Worm (Caenorhabditis elegans): ENCODE data around the gene K03A1.4.

K03A1.4 gene

ce11 chrX:7289565-7289964 is 9.0 kb downstream of the K03A1.4 start:
- TF ChIP-seq nhr-25 (tag; optimal IDR thresholded peaks at IDR 0.05; ENCODE audit: borderline replicate concordance, insufficient read depth) (no peak), daf-19 (GFP tag; conservative IDR thresholded peaks at IDR 0.05) (0 out of 2 replicates have a peak, but pooled peaks have one; percentile 8)

- no peak for TF ChIP-seq lim-7 (GFP tag; IDR thresholded peaks at IDR 0.05)
- no peak for TF ChIP-seq ZK337.2 (GFP tag; IDR thresholded peaks at IDR 0.05)
- TF ChIP-seq pqm-1 (tag; optimal IDR thresholded peaks at IDR 0.05), result no peak
- no peak for TF ChIP-seq T26A8.4 (GFP tag; IDR thresholded peaks at IDR 0.05)
- no peak for TF ChIP-seq tra-1 (GFP tag; IDR thresholded peaks at IDR 0.05)
- TF ChIP-seq unc-62 (GFP tag; optimal IDR thresholded peaks at IDR 0.05 in 1 of 2), result peak in 1 of 2 experiments; percentile 86
- no peak for TF ChIP-seq unc-62 (tag; optimal IDR thresholded peaks at IDR 0.05)
- TF ChIP-seq spr-1 (tag; optimal IDR thresholded peaks at IDR 0.05), result no peak
- TF ChIP-seq unc-39 (tag; optimal IDR thresholded peaks at IDR 0.05), result no peak
- no peak for TF ChIP-seq zip-2 (tag; optimal IDR thresholded peaks at IDR 0.05)
- peak; percentile 10 for TF ChIP-seq ceh-28 (tag; optimal IDR thresholded peaks at IDR 0.05)
- no peak for TF ChIP-seq lin-39 (tag; optimal IDR thresholded peaks at IDR 0.05)
- no peak for TF ChIP-seq nhr-6 (tag; optimal IDR thresholded peaks at IDR 0.05)
- peak; percentile 55; the same call in 1 of the 2 replicates for TF ChIP-seq hmg-1.1 (GFP tag; IDR thresholded peaks at IDR 0.05)
- no peak for TF ChIP-seq daf-19 (GFP tag; conservative IDR thresholded peaks at IDR 0.05)
- TF ChIP-seq ceh-62 (tag; optimal IDR thresholded peaks at IDR 0.05), result no peak
- TF ChIP-seq nhr-42 (GFP tag; IDR thresholded peaks at IDR 0.05), result no peak
- TF ChIP-seq nhr-48 (tag; optimal IDR thresholded peaks at IDR 0.05), result no peak
- no peak for TF ChIP-seq mdt-29 (GFP tag; IDR thresholded peaks at IDR 0.05)
- TF ChIP-seq rbr-2 (tag; optimal IDR thresholded peaks at IDR 0.05), result peak; percentile 74
- TF ChIP-seq madf-9 (GFP tag; conservative IDR thresholded peaks at IDR 0.05), result no peak
- TF ChIP-seq ztf-7 (tag; optimal IDR thresholded peaks at IDR 0.05), result no peak
- TF ChIP-seq lsy-2 (tag; optimal IDR thresholded peaks at IDR 0.05), result peak; percentile 20 to 45
- TF ChIP-seq dmd-9 (GFP tag; IDR thresholded peaks at IDR 0.05), result no peak
- peak; percentile 64 for TF ChIP-seq mep-1 (tag; optimal IDR thresholded peaks at IDR 0.05)
- no peak for TF ChIP-seq egl-43 (GFP tag; IDR thresholded peaks at IDR 0.05)
- TF ChIP-seq fkh-10 (GFP tag; optimal IDR thresholded peaks at IDR 0.05), result peak; percentile 96
- TF ChIP-seq lin-15B (tag; optimal IDR thresholded peaks at IDR 0.05), result no peak
- TF ChIP-seq F26F4.8 (GFP tag; conservative IDR thresholded peaks at IDR 0.05), result no peak
- peak; percentile 96 for TF ChIP-seq aha-1 (tag)
- TF ChIP-seq fos-1 (tag; optimal IDR thresholded peaks at IDR 0.05), result no peak
- no peak for TF ChIP-seq R02D3.7 (tag; optimal IDR thresholded peaks at IDR 0.05)
- no peak for TF ChIP-seq duxl-1 (tag; optimal IDR thresholded peaks at IDR 0.05; ENCODE audit: poor library complexity)
- TF ChIP-seq dmd-8 (GFP tag; IDR thresholded peaks at IDR 0.05), result no peak
- TF ChIP-seq hlh-30 (tag; optimal IDR thresholded peaks at IDR 0.05; ENCODE audit: insufficient read depth), result peak; percentile 11
- TF ChIP-seq ceh-20 (GFP tag; IDR thresholded peaks at IDR 0.05), result no peak
- no peak for TF ChIP-seq lin-1 (GFP tag; IDR thresholded peaks at IDR 0.05)
- peak; percentile 24 for TF ChIP-seq hlh-11 (tag; optimal IDR thresholded peaks at IDR 0.05)
- no peak for TF ChIP-seq dve-1 (tag; optimal IDR thresholded peaks at IDR 0.05; ENCODE audit: insufficient read depth)
- TF ChIP-seq ctbp-1 (GFP tag; IDR thresholded peaks at IDR 0.05), result peak; percentile 76
- TF ChIP-seq mxl-2 (GFP tag; conservative IDR thresholded peaks at IDR 0.05), result no peak
- TF ChIP-seq gei-8 (GFP tag; optimal IDR thresholded peaks at IDR 0.05), result no peak
- no peak for TF ChIP-seq tag-97 (GFP tag; IDR thresholded peaks at IDR 0.05)
- TF ChIP-seq daf-16 (GFP tag; optimal IDR thresholded peaks at IDR 0.05), result no peak
- TF ChIP-seq daf-16 (tag; optimal IDR thresholded peaks at IDR 0.05), result no peak
- TF ChIP-seq mdl-1 (tag; optimal IDR thresholded peaks at IDR 0.05), result peak in 1 of 2 experiments; percentile 45
- TF ChIP-seq set-16 (GFP tag; IDR thresholded peaks at IDR 0.05), result peak; percentile 38; the same call in 1 of the 2 replicates
- no peak for TF ChIP-seq T20F7.1 (GFP tag; optimal IDR thresholded peaks at IDR 0.05)
- no peak for TF ChIP-seq madf-5 (GFP tag; IDR thresholded peaks at IDR 0.05)
Observed at ce11 chrX:7284724-7285184, 13.8 kb downstream of the K03A1.4 start.
